Worm (Caenorhabditis elegans): ENCODE results near the gene T24B8.4.

Gene T24B8.4

ce11 chrII:9076098-9076879 is 5.6 kb upstream of the T24B8.4 start:
- TF ChIP-seq F13H6.1 (tag; optimal IDR thresholded peaks at IDR 0.05): peak; percentile 3
- no peak for TF ChIP-seq elt-3 (tag; optimal IDR thresholded peaks at IDR 0.05)
- TF ChIP-seq sma-9 (GFP tag; optimal IDR thresholded peaks at IDR 0.05): peak; percentile 70
- TF ChIP-seq sma-9 (tag; optimal IDR thresholded peaks at IDR 0.05): no peak
- peak in 1 of 2 experiments; percentile 5 for TF ChIP-seq lsy-2 (tag; optimal IDR thresholded peaks at IDR 0.05)
- TF ChIP-seq fos-1 (tag; optimal IDR thresholded peaks at IDR 0.05): peak; percentile 37

ce11 chrII:9074492-9074891 is 3.9 kb upstream of the T24B8.4 start:
- no peak for TF ChIP-seq ZK546.5 (tag; optimal IDR thresholded peaks at IDR 0.05)
- TF ChIP-seq nhr-23 (tag; optimal IDR thresholded peaks at IDR 0.05): no peak

DNA sequence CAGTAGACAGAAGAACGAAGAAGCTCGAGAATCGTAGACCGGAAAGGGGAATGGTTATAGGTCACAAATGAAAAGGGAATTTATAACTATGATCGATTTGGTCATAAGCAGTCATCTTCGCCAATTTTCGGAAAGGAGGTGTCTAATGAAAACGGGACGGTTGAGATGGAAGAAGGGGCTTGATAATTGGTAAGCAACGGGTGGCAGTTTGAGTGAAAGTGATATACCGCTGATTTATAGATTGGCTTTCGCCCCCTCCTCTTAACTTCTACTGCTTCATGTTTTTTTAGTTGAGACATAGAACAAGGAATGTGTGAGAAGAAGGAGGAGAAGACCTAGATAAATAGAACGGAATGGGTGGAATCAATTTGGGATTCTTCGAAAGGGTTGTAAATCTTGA is 2.1 kb upstream of the T24B8.4 start:
- TF ChIP-seq lin-11 (tag; optimal IDR thresholded peaks at IDR 0.05) (no peak), egl-27 (tag; optimal IDR thresholded peaks at IDR 0.05) (peak; percentile 7), ceh-82 (tag; optimal IDR thresholded peaks at IDR 0.05) (no peak), sma-3 (GFP tag; optimal IDR thresholded peaks at IDR 0.05) (no peak), ceh-16 (tag; optimal IDR thresholded peaks at IDR 0.05) (no peak), blmp-1 (tag; optimal IDR thresholded peaks at IDR 0.05; ENCODE audit: insufficient read depth) (peak; percentile 46), nhr-25 (tag; optimal IDR thresholded peaks at IDR 0.05) (no peak), ztf-1 (GFP tag; conservative IDR thresholded peaks at IDR 0.05) (no peak), mbf-1 (tag; optimal IDR thresholded peaks at IDR 0.05) (no peak), nhr-77 (tag; optimal IDR thresholded peaks at IDR 0.05) (no peak), nhr-129 (tag; optimal IDR thresholded peaks at IDR 0.05) (no peak), lsy-2 (tag; optimal IDR thresholded peaks at IDR 0.05) (no peak), Y55F3AM.14 (GFP tag; optimal IDR thresholded peaks at IDR 0.05) (no peak), nhr-21 (tag; optimal IDR thresholded peaks at IDR 0.05) (no peak)

DNA sequence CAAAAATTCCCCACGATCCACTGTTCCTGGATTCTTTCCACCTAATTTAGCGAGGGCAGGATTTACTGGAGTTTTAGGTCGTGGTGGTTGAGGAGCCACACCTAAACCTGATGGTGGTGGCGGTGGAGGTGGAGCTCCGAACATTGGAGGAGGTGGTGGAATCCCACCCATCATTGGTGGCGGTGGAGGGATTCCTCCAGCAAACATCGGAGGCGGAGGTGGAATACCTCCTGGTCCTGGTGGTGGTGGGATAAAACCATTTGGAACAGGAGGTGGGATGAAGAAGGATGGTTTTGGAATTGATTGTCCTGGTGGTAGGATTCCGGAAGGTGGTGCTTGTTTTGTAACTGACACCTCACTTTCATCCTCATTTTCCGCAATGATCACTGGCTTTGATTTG is 804 bp downstream of the T24B8.4 start:
- TF ChIP-seq blmp-1 (tag; optimal IDR thresholded peaks at IDR 0.05; ENCODE audit: insufficient read depth): no peak

ce11 chrII:9064437-9064836 is 6.2 kb downstream of the T24B8.4 start:
- TF ChIP-seq sma-9 (GFP tag; optimal IDR thresholded peaks at IDR 0.05): peak; percentile 6
- TF ChIP-seq sma-9 (tag; optimal IDR thresholded peaks at IDR 0.05): no peak
- peak; percentile 91 for TF ChIP-seq nhr-23 (tag; optimal IDR thresholded peaks at IDR 0.05)
- no peak for TF ChIP-seq ceh-82 (tag; optimal IDR thresholded peaks at IDR 0.05)
- TF ChIP-seq nhr-6 (tag; optimal IDR thresholded peaks at IDR 0.05): peak; percentile 20
- no peak for TF ChIP-seq alr-1 (tag; optimal IDR thresholded peaks at IDR 0.05)
- TF ChIP-seq egl-27 (tag; optimal IDR thresholded peaks at IDR 0.05): no peak
- peak; percentile 73 for TF ChIP-seq ceh-16 (tag; optimal IDR thresholded peaks at IDR 0.05)
- TF ChIP-seq nhr-25 (tag; optimal IDR thresholded peaks at IDR 0.05): peak; percentile 21
- peak; percentile 82 for TF ChIP-seq elt-1 (tag; optimal IDR thresholded peaks at IDR 0.05)

DNA sequence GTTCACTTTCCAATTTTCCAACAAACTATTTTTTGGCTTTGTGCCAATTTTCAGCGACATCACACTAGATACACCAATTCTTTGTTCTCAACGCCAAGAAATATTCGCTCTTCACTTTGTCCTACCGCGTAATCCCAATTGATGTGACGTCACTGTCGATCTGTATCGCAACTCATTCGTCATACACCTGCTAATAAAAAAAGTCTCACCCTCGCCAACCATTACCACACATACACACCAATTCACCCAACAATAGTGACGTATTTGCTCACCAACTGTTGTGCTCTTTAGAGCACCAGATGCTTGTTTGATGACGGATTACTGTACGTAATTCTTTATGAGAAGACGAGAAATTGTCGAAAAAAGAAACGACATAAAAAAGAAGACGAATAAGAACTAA is 7.3 kb downstream of the T24B8.4 start:
- TF ChIP-seq sem-4 (tag; optimal IDR thresholded peaks at IDR 0.05) (no peak), sma-9 (GFP tag; optimal IDR thresholded peaks at IDR 0.05) (no peak), sma-9 (tag; optimal IDR thresholded peaks at IDR 0.05) (no peak), zag-1 (tag; optimal IDR thresholded peaks at IDR 0.05) (no peak), skn-1 (tag; optimal IDR thresholded peaks at IDR 0.05) (no peak), nhr-11 (tag; optimal IDR thresholded peaks at IDR 0.05) (no peak), nhr-21 (tag; optimal IDR thresholded peaks at IDR 0.05) (no peak), ztf-4 (tag; optimal IDR thresholded peaks at IDR 0.05) (no peak), Y55F3AM.14 (GFP tag; optimal IDR thresholded peaks at IDR 0.05) (no peak), ceh-16 (tag; optimal IDR thresholded peaks at IDR 0.05) (no peak), mdl-1 (tag; optimal IDR thresholded peaks at IDR 0.05) (no peak), nhr-237 (tag; optimal IDR thresholded peaks at IDR 0.05) (no peak), crh-2 (tag; optimal IDR thresholded peaks at IDR 0.05) (no peak)
